Worm (Caenorhabditis elegans): Measurements from ENCODE around the gene W03H9.1.

DNA sequence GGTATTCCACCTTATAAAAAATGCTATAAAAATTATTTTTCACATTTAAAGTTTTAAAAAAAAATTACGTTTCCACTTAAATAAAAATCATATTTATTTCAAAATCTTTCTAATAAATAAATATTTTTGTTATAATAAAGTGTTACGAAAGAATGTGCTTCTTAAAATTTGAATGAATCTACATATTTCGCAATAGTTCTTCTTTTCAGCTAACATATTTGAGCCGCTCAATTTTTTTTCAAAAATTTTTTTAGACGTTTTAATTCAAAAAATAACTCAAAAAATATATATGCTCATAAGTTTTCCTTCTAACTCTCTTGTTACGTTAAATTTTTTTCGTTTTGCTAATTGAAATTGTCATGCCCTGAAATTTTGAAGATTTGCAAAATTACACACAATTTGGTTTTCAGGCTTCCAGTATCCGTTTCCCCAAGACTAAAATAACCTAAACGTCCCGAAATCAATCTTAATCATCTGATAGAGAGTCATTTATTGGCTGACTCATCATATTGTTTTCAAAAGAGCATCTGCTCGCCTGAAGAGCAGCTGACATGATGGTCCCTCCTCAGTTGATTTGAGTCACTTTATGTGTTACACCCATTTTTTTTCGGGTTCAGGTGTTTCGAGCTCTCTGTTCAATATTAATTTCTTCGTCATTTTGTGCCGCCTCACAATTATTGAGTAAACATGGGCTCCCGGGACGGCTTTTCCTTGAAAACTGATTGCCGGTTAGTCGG lies 28.5 kb upstream of the W03H9.1 start, which contains the start of gene efhd-1:
- no peak for TF ChIP-seq med-1 (GFP tag; optimal IDR thresholded peaks at IDR 0.05; ENCODE audit: insufficient read depth)
- no peak for TF ChIP-seq tab-1 (GFP tag; IDR thresholded peaks at IDR 0.05)
- TF ChIP-seq ztf-29 (GFP tag; IDR thresholded peaks at IDR 0.05): no peak
- TF ChIP-seq T22C8.4 (GFP tag; IDR thresholded peaks at IDR 0.05): no peak
- no peak for TF ChIP-seq ref-1 (GFP tag; conservative IDR thresholded peaks at IDR 0.05)
- TF ChIP-seq cog-1 (tag; optimal IDR thresholded peaks at IDR 0.05): no peak
